Worm (Caenorhabditis elegans) whole organism, L4 larva: ENCODE results near the gene B0244.5.
A peak's percentile ranks its signal among the peaks of the same experiment; 100 is the strongest.

Source experiments
- F10B5.3 ChIP-seq: sonication (generic microtip); optimal IDR thresholded peaks from 2 replicates; lab custom pipeline; 2016; ENCODE audit warnings: mild to moderate bottlenecking, missing genetic modification characterization, missing compliant biosample characterization
- Y5F2A.4 ChIP-seq: fragments of 200-800 bp; sonication (Bioruptor generic); optimal IDR thresholded peaks from 2 replicates; lab custom pipeline; 2018; ENCODE audit warnings: mild to moderate bottlenecking, missing genetic modification characterization, missing compliant biosample characterization
- ZK546.5 ChIP-seq, 2 experiments: sonication (generic microtip); optimal IDR thresholded peaks; 2 replicates each; lab custom pipeline; 2017; ENCODE audit warnings: missing biosample characterization in 2 of 2, missing genetic modification characterization in 2 of 2
- ama-1 ChIP-seq: fragments of 150-350 bp; optimal IDR thresholded peaks from 2 replicates; lab custom pipeline; 2014; ENCODE audit warnings: inconsistent platforms, mixed read lengths
- arid-1 ChIP-seq: fragments of 200-800 bp; sonication (Bioruptor generic); conservative IDR thresholded peaks from 2 replicates; pipeline ENCODE4 v1.3.6; 2022; ENCODE audit warnings: missing genetic modification reagents, missing genetic modification characterization, missing compliant biosample characterization
- ceh-44 ChIP-seq: fragments of 200-800 bp; sonication (Bioruptor generic); IDR thresholded peaks from 2 replicates; pipeline ENCODE4 v1.3.6; 2022; ENCODE audit warnings: missing genetic modification reagents, missing genetic modification characterization, missing compliant biosample characterization
- ceh-82 ChIP-seq: sonication (generic microtip); optimal IDR thresholded peaks from 2 replicates; lab custom pipeline; 2017; ENCODE audit warnings: missing biosample characterization, missing genetic modification characterization
- ces-1 ChIP-seq: fragments of 150-350 bp; sonication (generic microtip); optimal IDR thresholded peaks from 4 replicates; lab custom pipeline; 2014; ENCODE audit warnings: missing biosample characterization, missing genetic modification reagents, missing genetic modification characterization
- ctbp-1 ChIP-seq: fragments of 200-800 bp; sonication (Bioruptor generic); IDR thresholded peaks from 2 replicates; pipeline ENCODE4 v1.3.6; 2022; ENCODE audit warnings: missing genetic modification reagents, missing genetic modification characterization, missing compliant biosample characterization
- daf-16 ChIP-seq, 3 experiments: sonication (generic microtip); optimal IDR thresholded peaks; 2 replicates each; lab custom pipeline; 2016 to 2017; ENCODE audit warnings: missing genetic modification characterization in 3 of 3, missing genetic modification reagents in 3 of 3, mild to moderate bottlenecking in 2 of 3, missing compliant biosample characterization in 2 of 3, missing biosample characterization in 1 of 3, moderate library complexity in 1 of 3
- daf-19 ChIP-seq: fragments of 200-800 bp; sonication (Bioruptor generic); conservative IDR thresholded peaks from 2 replicates; pipeline ENCODE4 v1.3.6; 2022; ENCODE audit warnings: missing genetic modification characterization, missing compliant biosample characterization
- dmd-8 ChIP-seq: fragments of 200-800 bp; sonication (Bioruptor generic); IDR thresholded peaks from 2 replicates; pipeline ENCODE4 v1.3.6; 2022; ENCODE audit warnings: missing genetic modification characterization, missing compliant biosample characterization
- egl-43 ChIP-seq: fragments of 200-800 bp; sonication (Bioruptor generic); IDR thresholded peaks from 2 replicates; pipeline ENCODE4 v1.3.6; 2022; ENCODE audit warnings: missing genetic modification reagents, missing genetic modification characterization, missing compliant biosample characterization
- hlh-11 ChIP-seq: fragments of 200-800 bp; sonication (Bioruptor generic); optimal IDR thresholded peaks from 2 replicates; lab custom pipeline; 2018; ENCODE audit warnings: mild to moderate bottlenecking, missing genetic modification characterization, missing compliant biosample characterization
- hmg-1.1 ChIP-seq: fragments of 200-800 bp; sonication (Bioruptor generic); IDR thresholded peaks from 2 replicates; pipeline ENCODE4 v1.3.6; 2022; ENCODE audit warnings: missing genetic modification reagents, missing genetic modification characterization, missing compliant biosample characterization
- lim-7 ChIP-seq: fragments of 200-800 bp; sonication (Bioruptor generic); IDR thresholded peaks from 2 replicates; pipeline ENCODE4 v1.3.6; 2022; ENCODE audit warnings: missing genetic modification characterization, missing compliant biosample characterization
- lin-1 ChIP-seq: fragments of 200-800 bp; sonication (Bioruptor generic); IDR thresholded peaks from 2 replicates; pipeline ENCODE4 v1.3.6; 2022; ENCODE audit warnings: missing genetic modification reagents, missing genetic modification characterization, missing compliant biosample characterization
- lin-39 ChIP-seq: fragments of 150-350 bp; optimal IDR thresholded peaks from 2 replicates; lab custom pipeline; 2014; ENCODE audit warnings: missing biosample characterization, missing genetic modification reagents, missing genetic modification characterization
- lir-3 ChIP-seq: sonication (generic microtip); optimal IDR thresholded peaks from 2 replicates; lab custom pipeline; 2016; ENCODE audit warnings: mild to moderate bottlenecking, missing genetic modification characterization, missing compliant biosample characterization
- mdl-1 ChIP-seq, 2 experiments: fragments of 150-350 bp in 1 of 2; sonication (generic microtip) in 1 of 2; optimal IDR thresholded peaks; 2 replicates each; lab custom pipeline; 2014 to 2017; ENCODE audit warnings: missing biosample characterization in 2 of 2, missing genetic modification characterization in 2 of 2
- mdt-29 ChIP-seq: fragments of 200-800 bp; sonication (Bioruptor generic); IDR thresholded peaks from 2 replicates; pipeline ENCODE4 v1.3.6; 2022; ENCODE audit warnings: missing genetic modification reagents, missing genetic modification characterization, missing compliant biosample characterization
- mep-1 ChIP-seq: fragments of 150-350 bp; sonication (generic microtip); optimal IDR thresholded peaks from 3 replicates; lab custom pipeline; 2014; ENCODE audit warnings: missing biosample characterization, missing genetic modification characterization
- mxl-3 ChIP-seq: fragments of 200-800 bp; sonication (Bioruptor generic); optimal IDR thresholded peaks from 2 replicates; lab custom pipeline; 2018; ENCODE audit warnings: mild to moderate bottlenecking, missing genetic modification characterization, missing compliant biosample characterization
- nhr-237 ChIP-seq: sonication (generic microtip); optimal IDR thresholded peaks from 2 replicates; lab custom pipeline; 2017; ENCODE audit warnings: missing biosample characterization, missing genetic modification characterization
- nhr-6 ChIP-seq: fragments of 150-350 bp; optimal IDR thresholded peaks from 2 replicates; lab custom pipeline; 2014; ENCODE audit warnings: missing biosample characterization, missing genetic modification characterization
- rbr-2 ChIP-seq: sonication (generic microtip); optimal IDR thresholded peaks from 2 replicates; lab custom pipeline; 2016; ENCODE audit warnings: missing genotype, missing genetic modification characterization, missing compliant biosample characterization
- sdz-12 ChIP-seq: fragments of 200-800 bp; sonication (Bioruptor generic); optimal IDR thresholded peaks from 2 replicates; lab custom pipeline; 2018; ENCODE audit warnings: mild to moderate bottlenecking, missing genetic modification characterization, missing compliant biosample characterization
- spr-1 ChIP-seq: sonication (generic microtip); optimal IDR thresholded peaks from 2 replicates; lab custom pipeline; 2016; ENCODE audit warnings: mild to moderate bottlenecking, missing genetic modification characterization, missing compliant biosample characterization
- zfp-2 ChIP-seq: sonication (generic microtip); optimal IDR thresholded peaks from 2 replicates; lab custom pipeline; 2016; ENCODE audit warnings: mild to moderate bottlenecking, missing genetic modification characterization, missing compliant biosample characterization
- zip-11 ChIP-seq: fragments of 200-800 bp; sonication (Bioruptor generic); IDR thresholded peaks from 2 replicates; pipeline ENCODE4 v1.3.6; 2022; ENCODE audit warnings: missing genetic modification characterization, missing compliant biosample characterization
- ztf-7 ChIP-seq: fragments of 150-350 bp; optimal IDR thresholded peaks from 2 replicates; lab custom pipeline; 2014; ENCODE audit warnings: missing biosample characterization, missing genetic modification characterization

The B0244.5 gene

ce11 chrIII:5785273-5785929, 40.7 kb downstream of the B0244.5 start, which contains the start of gene Y37B11A.3 (continued):
- TF ChIP-seq Y5F2A.4 (GFP tag; lab: Kevin White, UChicago) (no peak), lim-7 (GFP tag; lab: Robert Waterston, UW) (no peak), dmd-8 (GFP tag; lab: Robert Waterston, UW) (no peak), spr-1 (tag; lab: Kevin White, UChicago) (peak; percentile 42), mxl-3 (GFP tag; lab: Kevin White, UChicago) (peak; percentile 58), mdt-29 (GFP tag; lab: Robert Waterston, UW) (peak; percentile 22; the same call in 1 of the 2 replicates)

ce11 chrIII:5790550-5790949, 45.9 kb downstream of the B0244.5 start, which contains the start of gene rev-3:
Gene rev-3 (minus strand): TSS chrIII:5790650.
- TF ChIP-seq sdz-12 (GFP tag; lab: Kevin White, UChicago) (no peak), zip-11 (no peak), egl-43 (GFP tag; lab: Robert Waterston, UW) (no peak), ceh-44 (no peak), mep-1 (tag; lab: Kevin White, UChicago) (no peak), mdl-1 (tag; optimal IDR thresholded peaks at IDR 0.05; lab: Kevin White, UChicago) (no peak), lin-39 (tag; lab: Kevin White, UChicago) (no peak), daf-19 (GFP tag; lab: Robert Waterston, UW) (no peak), mxl-3 (GFP tag; lab: Kevin White, UChicago) (no peak), rbr-2 (no peak), F10B5.3 (tag; lab: Kevin White, UChicago) (no peak), ama-1 (lab: Kevin White, UChicago) (no peak), lir-3 (tag; lab: Kevin White, UChicago) (no peak), nhr-6 (tag; lab: Kevin White, UChicago) (no peak), ces-1 (GFP tag; lab: Kevin White, UChicago) (no peak), ctbp-1 (no peak)

- TF ChIP-seq daf-19 (GFP tag; lab: Robert Waterston, UW) (no peak), zfp-2 (tag; lab: Kevin White, UChicago) (no peak), arid-1 (GFP tag; lab: Robert Waterston, UW) (no peak), daf-16 (GFP tag; optimal IDR thresholded peaks at IDR 0.05; lab: Kevin White, UChicago) (no peak), daf-16 (tag; optimal IDR thresholded peaks at IDR 0.05; lab: Kevin White, UChicago) (no peak), nhr-237 (no peak), ceh-82 (tag; lab: Kevin White, UChicago) (no peak), rbr-2 (no peak), lir-3 (tag; lab: Kevin White, UChicago) (no peak), mdt-29 (GFP tag; lab: Robert Waterston, UW) (no peak), lin-1 (GFP tag; lab: Robert Waterston, UW) (no peak), hmg-1.1 (GFP tag; lab: Robert Waterston, UW) (no peak), hlh-11 (no peak), ZK546.5 (tag; optimal IDR thresholded peaks at IDR 0.05; lab: Kevin White, UChicago) (no peak), ztf-7 (tag; lab: Kevin White, UChicago) (no peak), mep-1 (tag; lab: Kevin White, UChicago) (no peak)
- TF ChIP-seq, all 104 proteins: peak for 0
Observed at ce11 chrIII:5794982-5795381, 50.3 kb downstream of the B0244.5 start.
